Fruit fly (Drosophila melanogaster): ENCODE measurements around the gene CG5916.

CG5916 gene

DNA sequence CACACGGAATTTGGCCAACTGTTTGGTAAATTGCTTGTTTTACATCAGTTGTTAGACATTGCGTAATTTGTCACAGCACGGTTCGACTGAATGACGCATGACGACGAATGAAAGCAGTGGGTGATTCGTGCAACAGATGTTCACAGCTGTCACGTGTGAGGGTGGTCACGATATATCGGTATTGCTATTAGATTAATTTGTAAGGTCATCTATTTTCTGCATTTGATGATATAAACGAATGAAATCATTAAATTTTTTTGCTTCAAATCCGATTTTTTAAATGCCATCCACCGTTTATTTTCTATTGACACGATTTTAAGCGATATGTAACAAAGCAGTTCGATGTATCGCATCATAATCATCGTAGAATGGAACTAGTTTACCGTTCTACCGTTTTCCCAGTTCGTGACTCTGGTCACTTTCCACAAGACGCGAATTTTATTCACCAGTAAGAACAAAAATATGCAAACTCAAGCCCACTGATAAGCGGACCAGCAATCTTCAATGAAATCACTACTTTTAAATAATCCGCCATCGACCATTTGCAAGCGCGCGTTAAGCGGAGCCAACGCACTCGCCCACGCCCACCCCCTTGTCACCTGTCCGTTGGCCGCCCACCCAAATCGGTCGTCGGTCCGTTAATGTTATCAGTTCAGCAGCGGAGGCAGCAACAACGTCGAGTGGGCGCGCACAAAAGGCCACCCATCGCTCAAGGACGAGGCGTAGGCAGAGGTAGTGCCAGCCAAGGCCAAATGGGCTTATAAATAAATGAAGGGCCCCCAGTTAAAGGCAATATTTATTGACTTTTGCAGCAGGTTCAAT, at the start of gene CG5916, which contains the start of gene Mic26-27 (continued):
- TF ChIP-seq Ssrp (tag; optimal IDR thresholded peaks at IDR 0.05) = peak; percentile 88
- peak; percentile 93 for TF ChIP-seq Dbx (GFP tag; IDR thresholded peaks at IDR 0.05)
- peak; percentile 81 for TF ChIP-seq scrt (GFP tag; optimal IDR thresholded peaks at IDR 0.05)
- TF ChIP-seq Hmx (GFP tag; optimal IDR thresholded peaks at IDR 0.05) = no peak
- TF ChIP-seq CG12236 (GFP tag; optimal IDR thresholded peaks at IDR 0.05) = peak; percentile 39
- TF ChIP-seq ash1 (GFP tag; optimal IDR thresholded peaks at IDR 0.05) = no peak
- TF ChIP-seq CG4854 (GFP tag; optimal IDR thresholded peaks at IDR 0.05) = peak; percentile 54
- no peak for TF ChIP-seq CG10321 (GFP tag; IDR thresholded peaks at IDR 0.05)
- TF ChIP-seq kay (GFP tag; optimal IDR thresholded peaks at IDR 0.05) = peak; percentile 91
- TF ChIP-seq dpn (GFP tag; optimal IDR thresholded peaks at IDR 0.05) = peak; percentile 71 to 78
- TF ChIP-seq Sox102F (GFP tag; optimal IDR thresholded peaks at IDR 0.05) = peak; percentile 88
- 0 out of 2 replicates have a peak, but pooled peaks have one; percentile 36 for TF ChIP-seq Lim3 (GFP tag; IDR thresholded peaks at IDR 0.05)
- peak; percentile 37; the same call in 1 of the 2 replicates for TF ChIP-seq Dref (GFP tag; IDR thresholded peaks at IDR 0.05)
- TF ChIP-seq pan (optimal IDR thresholded peaks at IDR 0.05) = no peak
- peak in 1 of 2 experiments; percentile 68 for TF ChIP-seq pan (GFP tag; optimal IDR thresholded peaks at IDR 0.05 in 1 of 2, IDR thresholded peaks at IDR 0.05 in 1 of 2)
- TF ChIP-seq CG12071 (GFP tag; optimal IDR thresholded peaks at IDR 0.05) = no peak
- peak; percentile 69; the same call in 2 of the 3 replicates for TF ChIP-seq jigr1 (GFP tag; IDR thresholded peaks at IDR 0.05)
- peak; percentile 35; the same call in 1 of the 2 replicates for TF ChIP-seq CG14014 (GFP tag; IDR thresholded peaks at IDR 0.05)
- TF ChIP-seq zfh2 (GFP tag; optimal IDR thresholded peaks at IDR 0.05) = peak; percentile 88
- TF ChIP-seq CG4820 (GFP tag; optimal IDR thresholded peaks at IDR 0.05) = peak; percentile 79
- TF ChIP-seq Hey (tag; optimal IDR thresholded peaks at IDR 0.05) = peak; percentile 8
- no peak for TF ChIP-seq z (GFP tag; IDR thresholded peaks at IDR 0.05)
- TF ChIP-seq CG17361 (GFP tag; IDR thresholded peaks at IDR 0.05) = no peak; the same call in 1 of the 3 replicates
- no peak for TF ChIP-seq CG1832 (GFP tag; optimal IDR thresholded peaks at IDR 0.05)
- no peak for TF ChIP-seq Tbp (GFP tag; optimal IDR thresholded peaks at IDR 0.05)
- TF ChIP-seq MBD-R2 (GFP tag; IDR thresholded peaks at IDR 0.05) = peak; percentile 76
- no peak for TF ChIP-seq Sry-β (GFP tag; optimal IDR thresholded peaks at IDR 0.05)
- TF ChIP-seq CG43689 (GFP tag; IDR thresholded peaks at IDR 0.05) = no peak
- TF ChIP-seq fd102C (GFP tag; optimal IDR thresholded peaks at IDR 0.05) = no peak
- no peak for TF ChIP-seq CG11696 (GFP tag; IDR thresholded peaks at IDR 0.05)
- peak; percentile 85 for TF ChIP-seq Myb (GFP tag; optimal IDR thresholded peaks at IDR 0.05)
- TF ChIP-seq CG10147 (GFP tag; optimal IDR thresholded peaks at IDR 0.05) = peak; percentile 69
- TF ChIP-seq NC2α (GFP tag; optimal IDR thresholded peaks at IDR 0.05) = peak; percentile 26
- TF ChIP-seq CG33213 (GFP tag; optimal IDR thresholded peaks at IDR 0.05) = peak; percentile 87
- no peak for TF ChIP-seq run (tag; optimal IDR thresholded peaks at IDR 0.05)
- TF ChIP-seq CG7987 (GFP tag; optimal IDR thresholded peaks at IDR 0.05) = peak; percentile 25
- peak; percentile 96 for TF ChIP-seq CG42726 (GFP tag; IDR thresholded peaks at IDR 0.05; ENCODE audit: partially characterized antibody)
- no peak for TF ChIP-seq CG15073 (GFP tag; optimal IDR thresholded peaks at IDR 0.05)
- TF ChIP-seq CG15479 (GFP tag; optimal IDR thresholded peaks at IDR 0.05) = peak; percentile 77
- TF ChIP-seq CG13287 (GFP tag; IDR thresholded peaks at IDR 0.05; ENCODE audit: partially characterized antibody) = peak; percentile 100
- TF ChIP-seq CG11560 (tag; IDR thresholded peaks at IDR 0.05) = peak; percentile 51; the same call in 2 of the 3 replicates
- TF ChIP-seq otp (GFP tag; IDR thresholded peaks at IDR 0.05) = peak; percentile 61; the same call in 1 of the 3 replicates
- peak; percentile 94 for TF ChIP-seq shn (GFP tag; optimal IDR thresholded peaks at IDR 0.05)
- peak; percentile 77 for TF ChIP-seq Bteb2 (GFP tag; optimal IDR thresholded peaks at IDR 0.05)
- no peak for TF ChIP-seq Poxn (GFP tag; IDR thresholded peaks at IDR 0.05)
- TF ChIP-seq gt (GFP tag; IDR thresholded peaks at IDR 0.05) = peak; percentile 83
- peak; percentile 69 for TF ChIP-seq CG10267 (tag; optimal IDR thresholded peaks at IDR 0.05)
- peak; percentile 98 for TF ChIP-seq zen2 (GFP tag; IDR thresholded peaks at IDR 0.05; ENCODE audit: partially characterized antibody)
- no peak for TF ChIP-seq D19B (GFP tag; optimal IDR thresholded peaks at IDR 0.05)
